Worm (Caenorhabditis elegans) whole organism, early embryonic: Measurements from ENCODE around the gene clec-144.

ENCODE experiments used
- ama-1 ChIP-seq: fragments of 150-350 bp; optimal IDR thresholded peaks from 2 replicates; lab custom pipeline; 2014
- ceh-36 ChIP-seq: sonication (generic microtip); optimal IDR thresholded peaks from 2 replicates; lab custom pipeline; 2016; ENCODE audit warnings: missing genetic modification characterization, inconsistent platforms, missing compliant biosample characterization
- flt-1 ChIP-seq: fragments of 200-800 bp; sonication (Bioruptor generic); IDR thresholded peaks from 2 replicates; pipeline ENCODE4 v1.3.6; 2022; ENCODE audit warnings: missing genetic modification characterization, missing compliant biosample characterization
- hmg-4 ChIP-seq: fragments of 200-800 bp; sonication (Bioruptor generic); optimal IDR thresholded peaks from 2 replicates; lab custom pipeline; 2018; ENCODE audit warnings: mild to moderate bottlenecking, missing genetic modification characterization, missing compliant biosample characterization
- scrt-1 ChIP-seq: fragments of 200-800 bp; sonication (Bioruptor generic); IDR thresholded peaks from 2 replicates; pipeline ENCODE4 v1.3.6; 2022; ENCODE audit warnings: missing genetic modification characterization, missing compliant biosample characterization
- tbx-37 ChIP-seq: fragments of 200-800 bp; sonication (Bioruptor generic); conservative IDR thresholded peaks from 2 replicates; pipeline ENCODE4 v1.3.6; 2022; ENCODE audit warnings: missing genetic modification reagents, missing genetic modification characterization, missing compliant biosample characterization

ce11 chrII:11842317-11842716 is 9.9 kb upstream of the clec-144 start, which contains the start of gene T27D12.1:
- no peak for TF ChIP-seq scrt-1 (GFP tag; lab: Robert Waterston, UW)
- TF ChIP-seq ceh-36 (tag; lab: Kevin White, UChicago), result no peak
- no peak for TF ChIP-seq hmg-4 (GFP tag; lab: Kevin White, UChicago)
- no peak for TF ChIP-seq flt-1 (GFP tag; lab: Robert Waterston, UW)
- no peak for TF ChIP-seq ama-1 (lab: Kevin White, UChicago)
- no peak for TF ChIP-seq tbx-37
